Fruit fly (Drosophila melanogaster) whole organism, embryonic: ENCODE results near the gene Vps13D.

Experiments
- B-H2 ChIP-seq: fragments of 200-800 bp; sonication (Bioruptor generic); optimal IDR thresholded peaks from 2 replicates; lab custom pipeline; 2018; ENCODE audit warnings: missing biosample characterization, mild to moderate bottlenecking, missing genetic modification characterization
- Bdp1 ChIP-seq: fragments of 200-800 bp; sonication (Bioruptor generic); optimal IDR thresholded peaks from 3 replicates; lab custom pipeline; 2016; ENCODE audit warnings: missing biosample characterization, missing genetic modification characterization
- Blimp-1 ChIP-seq: fragments of 200-800 bp; sonication (Bioruptor generic); optimal IDR thresholded peaks from 3 replicates; lab custom pipeline; 2018; ENCODE audit warnings: missing biosample characterization, missing genetic modification characterization, mild to moderate bottlenecking, moderate library complexity, missing genetic modification reagents
- CG10147 ChIP-seq: fragments of 200-800 bp; sonication (Bioruptor generic); optimal IDR thresholded peaks from 2 replicates; lab custom pipeline; 2019; ENCODE audit warnings: missing biosample characterization, mild to moderate bottlenecking, missing genetic modification characterization, moderate library complexity
- CG11696 ChIP-seq: fragments of 200-800 bp; sonication (Bioruptor generic); IDR thresholded peaks from 2 replicates; pipeline ENCODE4 v1.3.6; 2022; ENCODE audit warnings: missing biosample characterization, missing genetic modification characterization
- CG12104 ChIP-seq: fragments of 200-800 bp; sonication (Bioruptor generic); optimal IDR thresholded peaks from 3 replicates; lab custom pipeline; 2016; ENCODE audit warnings: missing biosample characterization, missing genetic modification characterization
- CG1233 ChIP-seq: fragments of 200-800 bp; sonication (Bioruptor generic); optimal IDR thresholded peaks from 4 replicates; lab custom pipeline; 2018; ENCODE audit warnings: missing biosample characterization, mild to moderate bottlenecking, missing genetic modification characterization
- CG12769 ChIP-seq: fragments of 200-800 bp; sonication (Bioruptor generic); optimal IDR thresholded peaks from 2 replicates; lab custom pipeline; 2019; ENCODE audit warnings: missing biosample characterization, mild to moderate bottlenecking, missing genetic modification characterization, moderate library complexity
- CG14965 ChIP-seq: fragments of 200-800 bp; sonication (Bioruptor generic); optimal IDR thresholded peaks from 2 replicates; lab custom pipeline; 2016; ENCODE audit warnings: missing biosample characterization, missing genetic modification characterization, borderline replicate concordance
- CG15479 ChIP-seq: fragments of 200-800 bp; sonication (Bioruptor generic); optimal IDR thresholded peaks from 3 replicates; lab custom pipeline; 2019; ENCODE audit warnings: missing biosample characterization, mild to moderate bottlenecking, missing genetic modification characterization, moderate library complexity
- CG15696 ChIP-seq: fragments of 200-800 bp; sonication (Bioruptor generic); optimal IDR thresholded peaks from 2 replicates; lab custom pipeline; 2019; ENCODE audit warnings: missing biosample characterization, mild to moderate bottlenecking, missing genetic modification characterization, moderate library complexity
- CG16813 ChIP-seq: fragments of 200-800 bp; sonication (Bioruptor generic); IDR thresholded peaks from 3 replicates; pipeline ENCODE4 v1.3.6; 2022; ENCODE audit warnings: missing biosample characterization, missing genetic modification characterization; ENCODE audit not compliant: partially characterized antibody
- CG2678 ChIP-seq: fragments of 200-800 bp; sonication (Bioruptor generic); optimal IDR thresholded peaks from 3 replicates; lab custom pipeline; 2019; ENCODE audit warnings: missing biosample characterization, mild to moderate bottlenecking, missing genetic modification characterization, moderate library complexity
- CG3163 ChIP-seq: fragments of 200-800 bp; sonication (Bioruptor generic); optimal IDR thresholded peaks from 3 replicates; lab custom pipeline; 2016; ENCODE audit warnings: missing biosample characterization, missing genetic modification characterization
- CG32767 ChIP-seq: fragments of 200-800 bp; sonication (Bioruptor generic); IDR thresholded peaks from 2 replicates; pipeline ENCODE4 v1.3.6; 2022; ENCODE audit warnings: missing biosample characterization, missing genetic modification characterization
- CG6689 ChIP-seq: fragments of 200-800 bp; sonication (Bioruptor generic); IDR thresholded peaks from 2 replicates; pipeline ENCODE4 v1.3.6; 2022; ENCODE audit warnings: missing biosample characterization, missing genetic modification characterization
- CG7987 ChIP-seq: fragments of 200-800 bp; sonication (Bioruptor generic); optimal IDR thresholded peaks from 2 replicates; lab custom pipeline; 2018; ENCODE audit warnings: missing biosample characterization, mild to moderate bottlenecking, missing genetic modification characterization, moderate library complexity
- CG8924 ChIP-seq: fragments of 200-800 bp; optimal IDR thresholded peaks from 3 replicates; lab custom pipeline; 2019; ENCODE audit warnings: missing biosample characterization, mild to moderate bottlenecking, missing genetic modification characterization, moderate library complexity
- Dbx ChIP-seq: fragments of 200-800 bp; sonication (Bioruptor generic); IDR thresholded peaks from 3 replicates; pipeline ENCODE4 v1.3.6; 2022; ENCODE audit warnings: missing biosample characterization, missing genetic modification characterization
- Dek ChIP-seq: fragments of 200-800 bp; sonication (Bioruptor generic); optimal IDR thresholded peaks from 3 replicates; lab custom pipeline; 2019; ENCODE audit warnings: missing biosample characterization, mild to moderate bottlenecking, missing genetic modification characterization, moderate library complexity
- Dref ChIP-seq: fragments of 200-800 bp; sonication (Bioruptor generic); IDR thresholded peaks from 2 replicates; pipeline ENCODE4 v1.3.6; 2022; ENCODE audit warnings: missing biosample characterization, missing genetic modification characterization
- Fer3 ChIP-seq: fragments of 200-800 bp; sonication (Bioruptor generic); optimal IDR thresholded peaks from 2 replicates; lab custom pipeline; 2018; ENCODE audit warnings: missing biosample characterization, mild to moderate bottlenecking, missing genetic modification characterization, moderate library complexity
- Hmx ChIP-seq: fragments of 200-800 bp; sonication (Bioruptor generic); optimal IDR thresholded peaks from 2 replicates; lab custom pipeline; 2016; ENCODE audit warnings: missing biosample characterization, missing genetic modification characterization
- Hr39 ChIP-seq: fragments of >200 bp; optimal IDR thresholded peaks from 2 replicates; lab custom pipeline; 2017
- Hsf ChIP-seq: fragments of 200-800 bp; sonication (Bioruptor generic); optimal IDR thresholded peaks from 3 replicates; lab custom pipeline; 2016; ENCODE audit warnings: missing biosample characterization, missing genetic modification characterization
- MESR4 ChIP-seq: fragments of 200-800 bp; sonication (Bioruptor generic); optimal IDR thresholded peaks from 2 replicates; lab custom pipeline; 2018; ENCODE audit warnings: missing biosample characterization, mild to moderate bottlenecking, missing genetic modification characterization, moderate library complexity
- Oaz ChIP-seq: fragments of 200-800 bp; sonication (Bioruptor generic); IDR thresholded peaks from 2 replicates; pipeline ENCODE4 v1.3.6; 2022; ENCODE audit warnings: missing biosample characterization, missing genetic modification characterization
- Side ChIP-seq: fragments of 200-800 bp; sonication (Bioruptor generic); optimal IDR thresholded peaks from 2 replicates; lab custom pipeline; 2016; ENCODE audit warnings: missing biosample characterization, missing genetic modification characterization
- Sox102F ChIP-seq: fragments of 200-800 bp; sonication (Bioruptor generic); optimal IDR thresholded peaks from 2 replicates; lab custom pipeline; 2018; ENCODE audit warnings: missing biosample characterization, mild to moderate bottlenecking, missing genetic modification characterization, moderate library complexity
- ab ChIP-seq: fragments of 200-800 bp; sonication (Bioruptor generic); optimal IDR thresholded peaks from 2 replicates; lab custom pipeline; 2016; ENCODE audit warnings: missing biosample characterization, missing genetic modification characterization
- bsh ChIP-seq, 2 experiments: fragments of 200-800 bp; sonication (Bioruptor generic); optimal IDR thresholded peaks; 2 replicates each; lab custom pipeline; 2017 to 2018; ENCODE audit warnings: mild to moderate bottlenecking in 2 of 2, missing biosample characterization in 2 of 2, missing genetic modification characterization in 2 of 2, moderate library complexity in 1 of 2
- caup ChIP-seq: fragments of 200-800 bp; sonication (Bioruptor generic); optimal IDR thresholded peaks from 3 replicates; lab custom pipeline; 2017; ENCODE audit warnings: missing biosample characterization, mild to moderate bottlenecking, missing genetic modification characterization, moderate library complexity; ENCODE audit not compliant: severe bottlenecking
- chn ChIP-seq: fragments of 200-800 bp; sonication (Bioruptor generic); optimal IDR thresholded peaks from 2 replicates; lab custom pipeline; 2016; ENCODE audit warnings: missing biosample characterization, missing genetic modification characterization
- crp ChIP-seq, 2 experiments: fragments of 200-800 bp; sonication (Bioruptor generic); optimal IDR thresholded peaks; 2 replicates in 1 of 2; 3 replicates in 1 of 2; lab custom pipeline; 2017; ENCODE audit warnings: missing biosample characterization in 2 of 2, missing genetic modification characterization in 2 of 2, mild to moderate bottlenecking in 1 of 2, moderate library complexity in 1 of 2
- dpn ChIP-seq, 2 experiments: fragments of 200-800 bp; sonication (Bioruptor generic); optimal IDR thresholded peaks; 3 replicates each; lab custom pipeline; 2016; ENCODE audit warnings: missing biosample characterization in 2 of 2, missing genetic modification characterization in 2 of 2
- exex ChIP-seq: fragments of 200-800 bp; sonication (Bioruptor generic); optimal IDR thresholded peaks from 4 replicates; lab custom pipeline; 2018; ENCODE audit warnings: missing biosample characterization, mild to moderate bottlenecking, missing genetic modification characterization, moderate library complexity
- fd96Cb ChIP-seq: fragments of 200-800 bp; sonication (Bioruptor generic); optimal IDR thresholded peaks from 2 replicates; lab custom pipeline; 2018; ENCODE audit warnings: missing biosample characterization, mild to moderate bottlenecking, missing genetic modification characterization, moderate library complexity
- fru ChIP-seq: fragments of >200 bp; optimal IDR thresholded peaks from 2 replicates; lab custom pipeline; 2017
- fu2 ChIP-seq: fragments of 200-800 bp; sonication (Bioruptor generic); optimal IDR thresholded peaks from 2 replicates; lab custom pipeline; 2016; ENCODE audit warnings: missing biosample characterization, missing genetic modification characterization
- gcm2 ChIP-seq: fragments of 200-800 bp; sonication (Bioruptor generic); optimal IDR thresholded peaks from 2 replicates; lab custom pipeline; 2016; ENCODE audit warnings: missing biosample characterization, missing genetic modification characterization
- gem ChIP-seq: fragments of 200-800 bp; sonication (Bioruptor generic); optimal IDR thresholded peaks from 2 replicates; lab custom pipeline; 2019; ENCODE audit warnings: missing biosample characterization, mild to moderate bottlenecking, missing genetic modification characterization, moderate library complexity
- lab ChIP-seq: fragments of 200-800 bp; sonication (Bioruptor generic); optimal IDR thresholded peaks from 3 replicates; lab custom pipeline; 2017; ENCODE audit warnings: missing biosample characterization, missing genetic modification characterization, mild to moderate bottlenecking, moderate library complexity, missing genetic modification reagents
- lmd ChIP-seq: fragments of 200-800 bp; sonication (Bioruptor generic); IDR thresholded peaks from 2 replicates; pipeline ENCODE4 v1.3.6; 2022; ENCODE audit warnings: missing biosample characterization, missing genetic modification characterization
- pho ChIP-seq: fragments of 200-800 bp; sonication (Bioruptor generic); optimal IDR thresholded peaks from 2 replicates; lab custom pipeline; 2016; ENCODE audit warnings: missing biosample characterization, missing genetic modification characterization
- pita ChIP-seq: fragments of 200-800 bp; sonication (Bioruptor generic); optimal IDR thresholded peaks from 2 replicates; lab custom pipeline; 2017; ENCODE audit warnings: missing biosample characterization, mild to moderate bottlenecking, missing genetic modification characterization
- scrt ChIP-seq: fragments of 200-800 bp; sonication (Bioruptor generic); optimal IDR thresholded peaks from 2 replicates; lab custom pipeline; 2018; ENCODE audit warnings: missing biosample characterization, mild to moderate bottlenecking, missing genetic modification characterization, moderate library complexity
- sd ChIP-seq: fragments of 200-800 bp; sonication (Bioruptor generic); optimal IDR thresholded peaks from 3 replicates; lab custom pipeline; 2018; ENCODE audit warnings: missing biosample characterization, mild to moderate bottlenecking, missing genetic modification characterization, moderate library complexity
- sna ChIP-seq: fragments of 200-800 bp; sonication (Bioruptor generic); IDR thresholded peaks from 2 replicates; pipeline ENCODE4 v1.3.6; 2022; ENCODE audit warnings: missing biosample characterization, missing genetic modification characterization; ENCODE audit not compliant: partially characterized antibody
- sob ChIP-seq: fragments of 200-800 bp; sonication (Bioruptor generic); IDR thresholded peaks from 2 replicates; pipeline ENCODE4 v1.3.6; 2022; ENCODE audit warnings: missing biosample characterization, missing genetic modification characterization
- toy ChIP-seq: fragments of 200-800 bp; sonication (Bioruptor generic); IDR thresholded peaks from 2 replicates; pipeline ENCODE4 v1.3.6; 2022; ENCODE audit warnings: missing biosample characterization, missing genetic modification characterization
- vvl ChIP-seq: fragments of 200-800 bp; sonication (Bioruptor generic); IDR thresholded peaks from 2 replicates; pipeline ENCODE4 v1.3.6; 2022; ENCODE audit warnings: missing biosample characterization, missing genetic modification characterization

Vps13D gene

dm6 chr3L:12802443-12802865 lies 47.6 kb downstream of the Vps13D start (continued):
- 0 out of 3 replicates have a peak, but pooled peaks have one; percentile 30 for TF ChIP-seq Dbx (GFP tag; lab: Robert Waterston, UW)
- TF ChIP-seq sna (GFP tag; lab: Robert Waterston, UW) = no peak
- TF ChIP-seq lmd (GFP tag; lab: Robert Waterston, UW) = no peak
- no peak for TF ChIP-seq sd
- TF ChIP-seq sob (GFP tag; lab: Robert Waterston, UW) = peak; percentile 26; the same call in 1 of the 2 replicates
- no peak for TF ChIP-seq Bdp1 (GFP tag; lab: Kevin White, UChicago)
- no peak for TF ChIP-seq CG3163
- peak in 1 of 2 experiments; percentile 7 for TF ChIP-seq dpn (GFP tag; optimal IDR thresholded peaks at IDR 0.05; lab: Kevin White, UChicago)
- TF ChIP-seq CG2678 (tag; lab: Kevin White, UChicago) = peak; percentile 27
- TF ChIP-seq bsh (GFP tag; optimal IDR thresholded peaks at IDR 0.05; lab: Kevin White, UChicago) = peak; percentile 14 to 78
- TF ChIP-seq toy (GFP tag; lab: Robert Waterston, UW) = no peak
- TF ChIP-seq pita (GFP tag; lab: Kevin White, UChicago) = no peak
- peak; percentile 11 for TF ChIP-seq scrt (GFP tag; lab: Kevin White, UChicago)
- peak; percentile 67 for TF ChIP-seq caup (GFP tag; lab: Kevin White, UChicago)
- no peak for TF ChIP-seq CG11696 (GFP tag; lab: Robert Waterston, UW)
- peak; percentile 16 for TF ChIP-seq CG1233
- TF ChIP-seq CG7987 (GFP tag; lab: Kevin White, UChicago) = peak; percentile 40
- peak; percentile 16 for TF ChIP-seq gcm2 (GFP tag; lab: Kevin White, UChicago)
- no peak for TF ChIP-seq fru (lab: Kevin White, UChicago)
- no peak for TF ChIP-seq gem (tag; lab: Kevin White, UChicago)
- no peak for TF ChIP-seq Side (GFP tag; lab: Kevin White, UChicago)
- no peak for TF ChIP-seq CG16813 (GFP tag; lab: Robert Waterston, UW)
- no peak for TF ChIP-seq CG12104
- TF ChIP-seq CG14965 (GFP tag; lab: Kevin White, UChicago) = no peak
- TF ChIP-seq fu2 = no peak
- TF ChIP-seq chn = no peak
- no peak for TF ChIP-seq Hmx (GFP tag; lab: Kevin White, UChicago)
- peak; percentile 23 for TF ChIP-seq CG10147
- TF ChIP-seq Dek (tag; lab: Kevin White, UChicago) = no peak
- TF ChIP-seq Blimp-1 = peak; percentile 24
- no peak for TF ChIP-seq ab
- TF ChIP-seq Hsf (GFP tag; lab: Kevin White, UChicago) = no peak
- peak in 1 of 2 experiments; percentile 47 for TF ChIP-seq crp (GFP tag; optimal IDR thresholded peaks at IDR 0.05; lab: Kevin White, UChicago)
- no peak for TF ChIP-seq CG15696 (tag; lab: Kevin White, UChicago)
- TF ChIP-seq MESR4 (GFP tag; lab: Kevin White, UChicago) = no peak
- no peak for TF ChIP-seq CG8924 (tag; lab: Kevin White, UChicago)
- TF ChIP-seq CG12769 (tag; lab: Kevin White, UChicago) = peak; percentile 64
- no peak for TF ChIP-seq CG6689
- TF ChIP-seq Oaz (GFP tag; lab: Robert Waterston, UW) = no peak
- no peak for TF ChIP-seq Dref
- TF ChIP-seq Fer3 (tag; lab: Kevin White, UChicago) = peak; percentile 41
- peak; percentile 54 for TF ChIP-seq lab (GFP tag; lab: Kevin White, UChicago)
- TF ChIP-seq pho (GFP tag; lab: Kevin White, UChicago) = peak; percentile 33
- no peak for TF ChIP-seq exex (tag; lab: Kevin White, UChicago)
- TF ChIP-seq CG32767 = peak; percentile 34; the same call in 1 of the 2 replicates
- TF ChIP-seq B-H2 (GFP tag; lab: Kevin White, UChicago) = peak; percentile 27
- TF ChIP-seq fd96Cb (tag; lab: Kevin White, UChicago) = no peak
- TF ChIP-seq CG15479 (GFP tag; lab: Kevin White, UChicago) = no peak
- no peak for TF ChIP-seq Hr39 (lab: Kevin White, UChicago)
- TF ChIP-seq vvl (GFP tag; lab: Robert Waterston, UW) = peak; percentile 52
- TF ChIP-seq Sox102F (GFP tag; lab: Kevin White, UChicago) = peak; percentile 9
